Worm (Caenorhabditis elegans) whole organism, young adult: ENCODE results near the gene srt-12.

ENCODE experiments used
- egrh-3 ChIP-seq: fragments of 200-800 bp; sonication (Bioruptor generic); IDR thresholded peaks from 2 replicates; pipeline ENCODE4 v1.3.6; 2022; ENCODE audit warnings: missing genetic modification reagents, missing genetic modification characterization, missing compliant biosample characterization
- pha-4 ChIP-seq: fragments of 150-350 bp; sonication (generic microtip); optimal IDR thresholded peaks from 2 replicates; lab custom pipeline; 2014; ENCODE audit warnings: missing biosample characterization, missing genetic modification reagents, missing genetic modification characterization

DNA sequence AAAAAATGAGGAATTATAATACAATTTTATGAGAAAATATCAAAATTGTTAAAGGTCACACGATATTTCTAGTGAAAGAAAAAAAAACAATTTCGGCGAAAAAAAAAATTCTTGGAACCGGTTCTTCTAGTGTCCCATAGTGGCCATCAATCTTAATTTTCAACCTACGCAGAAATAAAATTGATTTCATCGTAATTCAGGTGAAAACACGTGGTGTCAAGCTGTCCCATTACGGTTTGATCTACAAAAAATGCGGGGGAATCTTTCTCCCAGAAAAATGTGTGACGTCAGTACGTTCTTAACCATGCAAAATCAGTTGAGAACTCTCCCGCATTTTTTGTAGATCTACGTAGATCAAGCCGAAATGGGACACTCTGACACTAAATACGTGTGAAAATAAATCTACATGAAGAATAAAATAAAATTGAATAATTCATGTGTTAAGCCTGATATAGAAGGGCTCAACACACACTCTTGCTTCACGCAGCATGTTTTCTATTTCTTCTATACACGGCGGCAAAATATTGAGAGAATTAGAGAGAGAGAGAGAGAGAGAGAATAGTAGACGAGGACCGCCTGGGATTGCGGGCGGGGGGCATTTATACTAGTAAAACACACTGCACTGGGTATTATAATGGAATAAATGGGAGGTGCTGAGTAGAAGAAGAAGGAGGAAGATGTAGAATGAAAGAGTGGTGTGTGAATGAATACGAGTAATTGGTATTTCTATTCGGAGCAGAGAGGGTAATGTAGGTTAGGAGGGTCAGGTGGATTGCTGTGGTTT is 49.5 kb downstream of the srt-12 start:
- TF ChIP-seq egrh-3 (no peak), pha-4 (no peak)
